Worm (Caenorhabditis elegans) whole organism, late embryonic: ENCODE data around the gene snf-7.

ENCODE experiments used
- C38D4.7 ChIP-seq: fragments of 200-800 bp; sonication (Bioruptor generic); optimal IDR thresholded peaks from 2 replicates; lab custom pipeline; 2018; ENCODE audit warnings: mild to moderate bottlenecking, missing genetic modification characterization, moderate library complexity, missing compliant biosample characterization
- K02D7.2 ChIP-seq: sonication (generic microtip); optimal IDR thresholded peaks from 2 replicates; lab custom pipeline; 2017; ENCODE audit warnings: mild to moderate bottlenecking, missing genetic modification characterization, missing compliant biosample characterization
- K09A11.1 ChIP-seq: sonication (generic microtip); optimal IDR thresholded peaks from 2 replicates; lab custom pipeline; 2017; ENCODE audit warnings: antibody characterized with exemption, mild to moderate bottlenecking, missing genetic modification characterization, missing compliant biosample characterization; ENCODE audit not compliant: insufficient read depth
- ama-1 ChIP-seq: fragments of 150-350 bp; optimal IDR thresholded peaks from 2 replicates; lab custom pipeline; 2014
- ceh-14 ChIP-seq: sonication (generic microtip); optimal IDR thresholded peaks from 2 replicates; lab custom pipeline; 2016; ENCODE audit warnings: missing genotype, missing genetic modification characterization, missing compliant biosample characterization
- ceh-19 ChIP-seq: fragments of 200-800 bp; sonication (Bioruptor generic); optimal IDR thresholded peaks from 2 replicates; lab custom pipeline; 2018; ENCODE audit warnings: mild to moderate bottlenecking, missing genetic modification characterization, missing compliant biosample characterization
- ceh-45 ChIP-seq: fragments of 200-800 bp; sonication (Bioruptor generic); IDR thresholded peaks from 2 replicates; pipeline ENCODE4 v1.3.6; 2022; ENCODE audit warnings: missing genetic modification reagents, missing genetic modification characterization, missing compliant biosample characterization
- ceh-48 ChIP-seq: sonication (generic microtip); optimal IDR thresholded peaks from 2 replicates; lab custom pipeline; 2016; ENCODE audit warnings: missing genetic modification characterization, inconsistent platforms, missing compliant biosample characterization
- ceh-6 ChIP-seq: fragments of 200-800 bp; sonication (Bioruptor generic); optimal IDR thresholded peaks from 2 replicates; lab custom pipeline; 2018; ENCODE audit warnings: mild to moderate bottlenecking, missing genetic modification characterization, missing compliant biosample characterization
- ceh-9 ChIP-seq: sonication (generic microtip); optimal IDR thresholded peaks from 2 replicates; lab custom pipeline; 2016; ENCODE audit warnings: mild to moderate bottlenecking, missing genetic modification characterization, inconsistent platforms, missing compliant biosample characterization
- dve-1 ChIP-seq: sonication (generic microtip); optimal IDR thresholded peaks from 2 replicates; lab custom pipeline; 2017; ENCODE audit warnings: antibody characterized with exemption, mild to moderate bottlenecking, missing genetic modification characterization, missing compliant biosample characterization
- elt-2 ChIP-seq: sonication (generic microtip); optimal IDR thresholded peaks from 2 replicates; lab custom pipeline; 2016; ENCODE audit warnings: missing genetic modification reagents, missing genetic modification characterization, missing compliant biosample characterization
- hlh-13 ChIP-seq: fragments of 200-800 bp; sonication (Bioruptor generic); optimal IDR thresholded peaks from 2 replicates; lab custom pipeline; 2018; ENCODE audit warnings: mild to moderate bottlenecking, missing genetic modification characterization, missing compliant biosample characterization
- hlh-30 ChIP-seq: sonication (generic microtip); optimal IDR thresholded peaks from 2 replicates; lab custom pipeline; 2017; ENCODE audit warnings: antibody characterized with exemption, missing genetic modification characterization, missing compliant biosample characterization; ENCODE audit not compliant: insufficient read depth
- hlh-6 ChIP-seq: sonication (generic microtip); optimal IDR thresholded peaks from 2 replicates; lab custom pipeline; 2016; ENCODE audit warnings: missing genotype, missing genetic modification characterization, missing compliant biosample characterization
- hlh-8 ChIP-seq: sonication (generic microtip); optimal IDR thresholded peaks from 2 replicates; lab custom pipeline; 2016; ENCODE audit warnings: missing genotype, missing genetic modification characterization, missing compliant biosample characterization
- lim-6 ChIP-seq: sonication (generic microtip); optimal IDR thresholded peaks from 2 replicates; lab custom pipeline; 2016; ENCODE audit warnings: missing genetic modification characterization, missing compliant biosample characterization
- mec-3 ChIP-seq: sonication (generic microtip); optimal IDR thresholded peaks from 2 replicates; lab custom pipeline; 2016; ENCODE audit warnings: borderline replicate concordance, missing genetic modification characterization, missing compliant biosample characterization
- nhr-232 ChIP-seq: sonication (generic microtip); optimal IDR thresholded peaks from 2 replicates; lab custom pipeline; 2016; ENCODE audit warnings: missing genetic modification characterization, missing compliant biosample characterization
- npax-4 ChIP-seq: sonication (generic microtip); optimal IDR thresholded peaks from 2 replicates; lab custom pipeline; 2016; ENCODE audit warnings: missing genetic modification characterization, missing compliant biosample characterization
- odd-2 ChIP-seq: sonication (generic microtip); optimal IDR thresholded peaks from 2 replicates; lab custom pipeline; 2017; ENCODE audit warnings: antibody characterized with exemption, mild to moderate bottlenecking, missing genetic modification characterization, missing compliant biosample characterization
- pag-3 ChIP-seq: sonication (generic microtip); optimal IDR thresholded peaks from 2 replicates; lab custom pipeline; 2016; ENCODE audit warnings: missing compliant biosample characterization, missing genetic modification characterization, borderline replicate concordance
- pat-9 ChIP-seq: fragments of 200-800 bp; sonication (Bioruptor generic); optimal IDR thresholded peaks from 2 replicates; lab custom pipeline; 2018; ENCODE audit warnings: mild to moderate bottlenecking, missing genetic modification characterization, moderate library complexity, missing compliant biosample characterization
- pax-1 ChIP-seq: fragments of 150-350 bp; optimal IDR thresholded peaks from 2 replicates; lab custom pipeline; 2014; ENCODE audit warnings: missing biosample characterization, missing genetic modification characterization
- pha-4 ChIP-seq: fragments of 150-350 bp; optimal IDR thresholded peaks from 2 replicates; lab custom pipeline; 2018; ENCODE audit warnings: missing biosample characterization, missing genetic modification reagents, missing genetic modification characterization
- rnt-1 ChIP-seq: sonication (generic microtip); optimal IDR thresholded peaks from 2 replicates; lab custom pipeline; 2016; ENCODE audit warnings: missing genetic modification characterization, missing compliant biosample characterization
- sdc-2 ChIP-seq: sonication (generic microtip); optimal IDR thresholded peaks from 2 replicates; lab custom pipeline; 2016; ENCODE audit warnings: missing genotype, missing genetic modification characterization, missing compliant biosample characterization
- sox-4 ChIP-seq: sonication (generic microtip); optimal IDR thresholded peaks from 2 replicates; lab custom pipeline; 2017; ENCODE audit warnings: mild to moderate bottlenecking, missing genetic modification characterization, inconsistent platforms, missing compliant biosample characterization
- tbx-2 ChIP-seq: sonication (generic microtip); optimal IDR thresholded peaks from 2 replicates; lab custom pipeline; 2016; ENCODE audit warnings: missing genetic modification characterization, missing compliant biosample characterization
- unc-3 ChIP-seq, 2 experiments: fragments of 200-800 bp in 1 of 2; sonication (Bioruptor generic) in 1 of 2; sonication (generic microtip) in 1 of 2; conservative IDR thresholded peaks in 1 of 2; optimal IDR thresholded peaks in 1 of 2; 2 replicates each; pipeline versions ENCODE4 v1.3.6 to Lab custom; 2016 to 2022; ENCODE audit warnings: missing compliant biosample characterization in 2 of 2, missing genetic modification characterization in 2 of 2, missing genetic modification reagents in 1 of 2
- unc-55 ChIP-seq: sonication (generic microtip); optimal IDR thresholded peaks from 2 replicates; lab custom pipeline; 2017; ENCODE audit warnings: missing biosample characterization, missing genetic modification reagents, missing genetic modification characterization
- zip-5 ChIP-seq: sonication (generic microtip); optimal IDR thresholded peaks from 2 replicates; lab custom pipeline; 2016; ENCODE audit warnings: missing genetic modification characterization, missing compliant biosample characterization
- ztf-16 ChIP-seq: sonication (generic microtip); optimal IDR thresholded peaks from 2 replicates; lab custom pipeline; 2017; ENCODE audit warnings: missing genetic modification characterization, missing compliant biosample characterization

snf-7 gene

ce11 chrIII:13049956-13050355 is 44.7 kb downstream of the snf-7 start:
- TF ChIP-seq sdc-2 (tag; lab: Kevin White, UChicago) = no peak
- no peak for TF ChIP-seq tbx-2 (tag; lab: Kevin White, UChicago)
- TF ChIP-seq ztf-16 (tag; lab: Kevin White, UChicago) = no peak

ce11 chrIII:13055342-13055741 is 50.1 kb downstream of the snf-7 start, which contains the start of gene F54F12.1:
Gene F54F12.1, minus strand, starts transcription at chrIII:13055442.
- no peak for TF ChIP-seq unc-55 (GFP tag; lab: Kevin White, UChicago)
- no peak for TF ChIP-seq C38D4.7 (GFP tag; lab: Kevin White, UChicago)
- TF ChIP-seq odd-2 (tag; lab: Kevin White, UChicago) = no peak
- no peak for TF ChIP-seq rnt-1
- no peak for TF ChIP-seq hlh-13
- no peak for TF ChIP-seq ceh-9 (tag; lab: Kevin White, UChicago)
- TF ChIP-seq K09A11.1 (tag; lab: Kevin White, UChicago) = no peak
- no peak for TF ChIP-seq K02D7.2
- TF ChIP-seq mec-3 (tag; lab: Kevin White, UChicago) = no peak
- TF ChIP-seq hlh-6 (tag; lab: Kevin White, UChicago) = no peak
- TF ChIP-seq, all 69 proteins: peak for 0

ce11 chrIII:13056230-13056629 is 51.0 kb downstream of the snf-7 start:
- no peak for TF ChIP-seq ceh-19 (GFP tag; lab: Kevin White, UChicago)
- TF ChIP-seq npax-4 (tag; lab: Kevin White, UChicago) = no peak
- peak; percentile 21 for TF ChIP-seq K02D7.2
- TF ChIP-seq pha-4 (tag; lab: Kevin White, UChicago) = no peak
- peak; percentile 70 for TF ChIP-seq dve-1 (tag; lab: Kevin White, UChicago)
- no peak for TF ChIP-seq pat-9
- no peak for TF ChIP-seq ceh-45 (GFP tag; lab: Robert Waterston, UW)
- TF ChIP-seq elt-2 = no peak
- TF ChIP-seq ceh-6 = no peak
- TF ChIP-seq lim-6 (tag; lab: Kevin White, UChicago) = no peak
- no peak for TF ChIP-seq hlh-8 (tag; lab: Kevin White, UChicago)
- no peak for TF ChIP-seq zip-5
- TF ChIP-seq nhr-232 (tag; lab: Kevin White, UChicago) = no peak

ce11 chrIII:13056735-13057134 is 51.5 kb downstream of the snf-7 start:
- TF ChIP-seq hlh-30 (tag; lab: Kevin White, UChicago) (peak; percentile 21), mec-3 (tag; lab: Kevin White, UChicago) (no peak)

ce11 chrIII:13058140-13058539 is 52.9 kb downstream of the snf-7 start:
- TF ChIP-seq sdc-2 (tag; lab: Kevin White, UChicago) (no peak), ama-1 (lab: Kevin White, UChicago) (no peak), ceh-14 (tag; lab: Kevin White, UChicago) (no peak), ceh-45 (GFP tag; lab: Robert Waterston, UW) (no peak), ztf-16 (tag; lab: Kevin White, UChicago) (no peak), sox-4 (no peak), pax-1 (no peak), pag-3 (no peak), hlh-8 (tag; lab: Kevin White, UChicago) (no peak), C38D4.7 (GFP tag; lab: Kevin White, UChicago) (no peak), ceh-48 (no peak), unc-3 (GFP tag; conservative IDR thresholded peaks at IDR 0.05; lab: Robert Waterston, UW) (no peak), unc-3 (tag; optimal IDR thresholded peaks at IDR 0.05; lab: Kevin White, UChicago) (no peak)
- TF ChIP-seq, all 69 proteins: peak for 0
